Worm (Caenorhabditis elegans) whole organism, L3 larva: ENCODE measurements around the gene asp-9.

ENCODE experiments used
- R02D3.7 ChIP-seq: fragments of 150-350 bp; optimal IDR thresholded peaks from 2 replicates; lab custom pipeline; 2014; ENCODE audit warnings: missing biosample characterization, missing genetic modification characterization
- aly-2 ChIP-seq: fragments of 150-350 bp; optimal IDR thresholded peaks from 2 replicates; lab custom pipeline; 2014; ENCODE audit warnings: missing biosample characterization, missing genetic modification characterization
- ama-1 ChIP-seq: fragments of 150-350 bp; optimal IDR thresholded peaks from 2 replicates; lab custom pipeline; 2018
- ceh-28 ChIP-seq: fragments of 150-350 bp; optimal IDR thresholded peaks from 2 replicates; lab custom pipeline; 2014; ENCODE audit warnings: missing biosample characterization, missing genetic modification reagents, missing genetic modification characterization
- ceh-82 ChIP-seq: fragments of 150-350 bp; optimal IDR thresholded peaks from 2 replicates; lab custom pipeline; 2014; ENCODE audit warnings: missing biosample characterization, missing genetic modification characterization
- ceh-9 ChIP-seq: sonication (generic microtip); optimal IDR thresholded peaks from 2 replicates; lab custom pipeline; 2018; ENCODE audit warnings: missing biosample characterization, missing genetic modification characterization
- daf-12 ChIP-seq: fragments of 150-350 bp; optimal IDR thresholded peaks from 2 replicates; lab custom pipeline; 2014; ENCODE audit warnings: missing biosample characterization, missing genetic modification reagents, missing genetic modification characterization
- egl-27 ChIP-seq: sonication (generic microtip); optimal IDR thresholded peaks from 4 replicates; lab custom pipeline; 2017; ENCODE audit warnings: missing biosample characterization, missing genetic modification reagents, missing genetic modification characterization
- egl-5 ChIP-seq: fragments of 150-350 bp; optimal IDR thresholded peaks from 2 replicates; lab custom pipeline; 2017; ENCODE audit warnings: missing biosample characterization, missing genetic modification reagents, missing genetic modification characterization, inconsistent platforms
- elt-3 ChIP-seq, 3 experiments: fragments of 150-350 bp in 1 of 3; sonication (generic microtip) in 2 of 3; optimal IDR thresholded peaks; 2 replicates in 2 of 3; 4 replicates in 1 of 3; lab custom pipeline; 2014 to 2017; ENCODE audit warnings: missing biosample characterization in 3 of 3, missing genetic modification characterization in 3 of 3
- eor-1 ChIP-seq, 2 experiments: fragments of 150-350 bp; optimal IDR thresholded peaks; 2 replicates each; lab custom pipeline; 2014 to 2018; ENCODE audit warnings: missing biosample characterization in 2 of 2, missing genetic modification characterization in 2 of 2
- fkh-10 ChIP-seq: sonication (generic microtip); optimal IDR thresholded peaks from 2 replicates; lab custom pipeline; 2017; ENCODE audit warnings: missing biosample characterization, missing genetic modification reagents, missing genetic modification characterization
- fkh-2 ChIP-seq: fragments of 150-350 bp; optimal IDR thresholded peaks from 2 replicates; lab custom pipeline; 2014; ENCODE audit warnings: missing biosample characterization, missing genetic modification reagents, missing genetic modification characterization
- jun-1 ChIP-seq: fragments of 150-350 bp; optimal IDR thresholded peaks from 2 replicates; lab custom pipeline; 2014; ENCODE audit warnings: missing biosample characterization, missing genetic modification reagents, missing genetic modification characterization
- lin-39 ChIP-seq: fragments of 150-350 bp; optimal IDR thresholded peaks from 2 replicates; lab custom pipeline; 2018; ENCODE audit warnings: missing biosample characterization, missing genetic modification reagents, missing genetic modification characterization
- mml-1 ChIP-seq: fragments of 150-350 bp; sonication (generic microtip); optimal IDR thresholded peaks from 3 replicates; lab custom pipeline; 2014; ENCODE audit warnings: missing biosample characterization, missing genetic modification characterization
- nfya-1 ChIP-seq: sonication (generic microtip); optimal IDR thresholded peaks from 2 replicates; lab custom pipeline; 2017; ENCODE audit warnings: missing genetic modification characterization, mild to moderate bottlenecking, missing compliant biosample characterization, antibody characterized with exemption, moderate library complexity; ENCODE audit not compliant: insufficient read depth
- nhr-11 ChIP-seq: fragments of 150-350 bp; optimal IDR thresholded peaks from 2 replicates; lab custom pipeline; 2014; ENCODE audit warnings: missing biosample characterization, missing genetic modification characterization
- nhr-23 ChIP-seq: fragments of 150-350 bp; optimal IDR thresholded peaks from 2 replicates; lab custom pipeline; 2014; ENCODE audit warnings: missing biosample characterization, missing genetic modification reagents, missing genetic modification characterization
- nhr-237 ChIP-seq: fragments of 150-350 bp; optimal IDR thresholded peaks from 2 replicates; lab custom pipeline; 2014; ENCODE audit warnings: missing biosample characterization, missing genetic modification characterization
- nhr-25 ChIP-seq: sonication (generic microtip); optimal IDR thresholded peaks from 2 replicates; lab custom pipeline; 2017; ENCODE audit warnings: missing biosample characterization, missing genetic modification characterization
- nhr-43 ChIP-seq: sonication (generic microtip); optimal IDR thresholded peaks from 2 replicates; lab custom pipeline; 2016; ENCODE audit warnings: mild to moderate bottlenecking, missing genetic modification characterization, missing compliant biosample characterization; ENCODE audit not compliant: poor library complexity, severe bottlenecking
- nhr-76 ChIP-seq: fragments of 150-350 bp; sonication (generic microtip); optimal IDR thresholded peaks from 5 replicates; lab custom pipeline; 2014; ENCODE audit warnings: missing biosample characterization, missing genetic modification characterization
- nhr-77 ChIP-seq: fragments of 150-350 bp; optimal IDR thresholded peaks from 2 replicates; lab custom pipeline; 2014; ENCODE audit warnings: missing biosample characterization, missing genetic modification characterization
- pha-4 ChIP-seq: fragments of 150-350 bp; optimal IDR thresholded peaks from 2 replicates; lab custom pipeline; 2014; ENCODE audit warnings: missing biosample characterization, missing genetic modification reagents, missing genetic modification characterization
- pqm-1 ChIP-seq: fragments of 150-350 bp; optimal IDR thresholded peaks from 2 replicates; lab custom pipeline; 2017; ENCODE audit warnings: missing biosample characterization, missing genetic modification characterization, inconsistent platforms
- sea-2 ChIP-seq: fragments of 150-350 bp; sonication (generic microtip); optimal IDR thresholded peaks from 4 replicates; lab custom pipeline; 2014; ENCODE audit warnings: missing biosample characterization, missing genetic modification reagents, missing genetic modification characterization
- skn-1 ChIP-seq: fragments of 150-350 bp; optimal IDR thresholded peaks from 2 replicates; lab custom pipeline; 2014; ENCODE audit warnings: missing biosample characterization, missing genetic modification characterization
- tbx-2 ChIP-seq: sonication (generic microtip); optimal IDR thresholded peaks from 2 replicates; lab custom pipeline; 2016; ENCODE audit warnings: mild to moderate bottlenecking, missing genetic modification characterization, missing compliant biosample characterization
- unc-39 ChIP-seq: sonication (generic microtip); optimal IDR thresholded peaks from 4 replicates; lab custom pipeline; 2017; ENCODE audit warnings: missing biosample characterization, missing genetic modification characterization
- unc-62 ChIP-seq: fragments of 150-350 bp; sonication (generic microtip); optimal IDR thresholded peaks from 4 replicates; lab custom pipeline; 2014; ENCODE audit warnings: missing biosample characterization, missing genetic modification reagents, missing genetic modification characterization
- zag-1 ChIP-seq: fragments of 150-350 bp; optimal IDR thresholded peaks from 2 replicates; lab custom pipeline; 2014; ENCODE audit warnings: missing biosample characterization, missing genetic modification characterization
- ztf-11 ChIP-seq: fragments of 150-350 bp; optimal IDR thresholded peaks from 2 replicates; lab custom pipeline; 2014; ENCODE audit warnings: missing biosample characterization, missing genetic modification characterization
- ztf-4 ChIP-seq: fragments of 150-350 bp; optimal IDR thresholded peaks from 2 replicates; lab custom pipeline; 2014; ENCODE audit warnings: missing biosample characterization, missing genetic modification characterization

Gene asp-9

DNA sequence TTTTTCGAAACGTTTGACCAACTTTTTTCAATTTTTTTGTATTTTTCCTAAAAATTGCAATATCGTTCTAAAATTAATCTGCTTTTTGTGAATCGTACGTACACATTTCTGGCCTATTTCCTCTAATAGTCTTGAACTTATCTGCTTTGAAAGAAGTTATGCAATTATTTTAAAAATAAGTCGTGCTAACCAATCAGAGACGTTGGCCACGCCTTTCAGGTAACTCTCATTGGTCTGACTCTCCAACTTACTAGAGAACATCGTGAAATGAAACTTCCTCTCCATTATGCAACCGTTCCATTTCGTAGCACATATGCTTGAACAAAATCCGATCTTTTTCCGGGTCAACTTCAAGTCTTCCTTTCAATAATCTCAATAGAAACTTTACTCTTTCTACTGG is 26.1 kb upstream of the asp-9 start:
- TF ChIP-seq ztf-4 (tag; lab: Kevin White, UChicago) (no peak), fkh-2 (tag; lab: Kevin White, UChicago) (no peak), nfya-1 (tag; lab: Kevin White, UChicago) (peak; percentile 65)
- TF ChIP-seq, all 47 proteins: peak for 1

DNA sequence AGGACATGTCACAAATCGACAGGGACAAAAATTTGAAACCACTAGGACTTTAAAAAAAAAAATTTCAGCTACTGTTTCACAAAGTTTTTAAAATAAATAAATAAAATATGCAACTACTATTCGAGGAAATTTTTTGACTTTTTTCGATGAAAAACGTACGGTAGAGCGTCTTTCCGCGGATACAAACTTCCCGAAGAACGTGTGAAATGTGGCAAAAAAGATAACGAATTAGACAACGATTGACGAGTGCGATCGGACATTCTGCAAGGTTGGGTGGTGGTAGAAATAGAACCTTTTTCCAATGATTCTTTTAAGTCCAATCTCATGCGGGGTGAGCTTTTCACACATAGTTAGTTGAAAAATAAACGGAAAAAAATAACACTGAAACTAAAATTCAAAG is 19.9 kb upstream of the asp-9 start:
- TF ChIP-seq nhr-25 (tag; lab: Kevin White, UChicago) = no peak
- no peak for TF ChIP-seq lin-39 (tag; lab: Kevin White, UChicago)
- TF ChIP-seq mml-1 (tag; lab: Kevin White, UChicago) = no peak
- no peak for TF ChIP-seq unc-62 (GFP tag; lab: Kevin White, UChicago)
- no peak for TF ChIP-seq egl-27 (tag; lab: Kevin White, UChicago)
- TF ChIP-seq ama-1 (lab: Kevin White, UChicago) = no peak

DNA sequence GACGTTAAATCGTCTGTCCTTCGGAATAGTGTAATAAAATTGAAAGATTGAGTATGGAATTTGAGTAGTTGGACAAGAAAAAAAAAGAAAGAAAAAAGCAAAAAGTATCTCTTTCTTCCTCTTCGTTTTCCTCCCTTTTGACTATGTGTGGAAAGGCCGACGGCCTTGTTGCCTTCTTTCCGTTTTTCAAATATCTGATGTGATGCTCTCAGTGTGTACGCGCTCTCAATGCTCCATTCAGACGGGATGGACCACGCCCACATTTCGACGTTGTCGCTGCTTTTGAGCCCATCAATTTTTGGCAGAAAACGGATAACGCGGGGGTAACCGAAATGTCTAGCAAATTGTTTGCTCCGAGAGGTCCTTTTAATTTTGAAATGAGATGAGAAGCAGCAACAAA is 12.7 kb upstream of the asp-9 start:
- no peak for TF ChIP-seq sea-2
- TF ChIP-seq ceh-9 (tag; lab: Kevin White, UChicago) = no peak
- TF ChIP-seq jun-1 = no peak
- peak; percentile 9 for TF ChIP-seq fkh-10
- TF ChIP-seq pqm-1 = no peak

DNA sequence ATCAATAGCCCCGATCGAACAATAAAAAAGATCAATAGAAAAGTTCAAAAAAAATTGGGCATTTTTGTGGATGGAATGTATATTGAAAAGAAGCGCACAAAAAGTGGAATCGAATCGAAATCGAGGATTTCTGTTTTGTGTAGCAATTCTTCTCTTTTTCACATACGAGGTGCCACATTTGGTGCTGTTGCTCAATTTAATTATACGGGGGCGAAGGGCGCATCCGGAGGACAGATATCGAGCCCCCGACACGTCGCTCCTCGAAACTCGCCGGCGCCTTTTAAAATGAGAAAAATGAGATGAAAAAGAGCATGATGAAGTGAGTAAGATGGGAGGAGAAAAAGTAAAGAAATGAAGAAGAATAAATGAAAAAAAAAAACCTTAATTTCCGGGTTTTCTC is 8.3 kb upstream of the asp-9 start:
- TF ChIP-seq ceh-82 (tag; lab: Kevin White, UChicago) (no peak), pqm-1 (no peak), aly-2 (tag; lab: Kevin White, UChicago) (no peak), nhr-11 (tag; lab: Kevin White, UChicago) (no peak), nhr-25 (tag; lab: Kevin White, UChicago) (no peak), elt-3 (tag; optimal IDR thresholded peaks at IDR 0.05; lab: Kevin White, UChicago) (no peak), fkh-10 (no peak)

DNA sequence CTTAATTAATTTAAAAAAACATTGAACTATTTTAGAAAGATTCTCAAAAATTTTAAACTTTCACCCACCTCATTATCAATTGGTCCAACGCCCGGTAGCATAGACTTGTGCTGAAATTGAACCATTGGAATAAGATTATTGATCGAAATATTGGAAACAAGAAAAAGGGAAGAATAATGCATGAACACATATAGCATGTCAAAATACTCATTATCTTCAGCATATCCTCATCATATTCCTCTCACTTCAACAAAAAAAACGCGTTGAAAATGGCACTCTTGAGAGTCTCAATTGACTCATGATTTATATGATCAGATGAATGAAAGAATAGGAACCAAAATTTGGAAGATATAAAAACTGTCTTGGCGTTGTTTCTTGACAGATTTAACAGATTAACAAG is 1.9 kb upstream of the asp-9 start, which contains the start of gene unc-77:
TSS of gene unc-77 (minus strand) at position 101 of the 400 bp plus-strand sequence.
- TF ChIP-seq nhr-11 (tag; lab: Kevin White, UChicago) = no peak
- no peak for TF ChIP-seq nhr-23 (tag; lab: Kevin White, UChicago)
- no peak for TF ChIP-seq zag-1 (tag; lab: Kevin White, UChicago)
- no peak for TF ChIP-seq ceh-28 (tag; lab: Kevin White, UChicago)
- TF ChIP-seq sea-2 = no peak
- no peak for TF ChIP-seq nhr-237 (tag; lab: Kevin White, UChicago)
- TF ChIP-seq egl-5 = no peak
- no peak for TF ChIP-seq daf-12 (tag; lab: Kevin White, UChicago)
- no peak for TF ChIP-seq jun-1
- no peak for TF ChIP-seq R02D3.7
- no peak for TF ChIP-seq fkh-10

DNA sequence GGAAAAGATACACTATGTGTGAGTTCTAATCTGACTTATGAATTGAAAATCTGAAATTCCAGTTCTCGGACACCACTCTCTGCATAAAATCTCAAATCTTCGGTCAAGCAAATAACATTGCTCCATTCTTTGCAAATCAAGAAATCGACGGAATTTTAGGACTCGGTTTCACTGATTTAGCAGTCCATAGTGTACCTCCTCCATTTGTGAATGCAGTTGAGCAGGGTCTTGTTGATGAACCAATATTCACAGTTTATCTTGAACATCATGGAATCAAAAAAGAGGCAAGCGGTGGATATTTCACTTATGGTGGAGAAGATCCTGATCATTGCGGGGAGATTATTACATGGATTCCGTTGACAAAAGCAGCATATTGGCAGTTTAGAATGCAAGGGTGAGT is 1.5 kb downstream of the asp-9 start:
- TF ChIP-seq nhr-25 (tag; lab: Kevin White, UChicago) = no peak
- no peak for TF ChIP-seq ztf-11 (tag; lab: Kevin White, UChicago)
- TF ChIP-seq sea-2 = no peak
- TF ChIP-seq unc-39 (tag; lab: Kevin White, UChicago) = no peak
- TF ChIP-seq nfya-1 (tag; lab: Kevin White, UChicago) = no peak
- TF ChIP-seq nhr-76 (tag; lab: Kevin White, UChicago) = no peak
- TF ChIP-seq nhr-77 (tag; lab: Kevin White, UChicago) = no peak
- no peak for TF ChIP-seq ceh-9 (tag; lab: Kevin White, UChicago)
- no peak for TF ChIP-seq tbx-2
- TF ChIP-seq skn-1 = no peak
- no peak for TF ChIP-seq ceh-28 (tag; lab: Kevin White, UChicago)
- no peak for TF ChIP-seq pha-4 (tag; lab: Kevin White, UChicago)
- TF ChIP-seq pqm-1 = no peak
- TF ChIP-seq eor-1 (tag; optimal IDR thresholded peaks at IDR 0.05; lab: Kevin White, UChicago) = no peak
- no peak for TF ChIP-seq nhr-43
- no peak for TF ChIP-seq mml-1 (tag; lab: Kevin White, UChicago)
